Worm (Caenorhabditis elegans): Measurements from ENCODE around the gene ipla-3.
A peak's percentile ranks its signal among the peaks of the same experiment; 100 is the strongest.
"Not testable (repeated sequence)": the region's sequence is repeated elsewhere in the genome, so short reads cannot be mapped to it uniquely, and the experiment has no call there.

ipla-3 gene

DNA sequence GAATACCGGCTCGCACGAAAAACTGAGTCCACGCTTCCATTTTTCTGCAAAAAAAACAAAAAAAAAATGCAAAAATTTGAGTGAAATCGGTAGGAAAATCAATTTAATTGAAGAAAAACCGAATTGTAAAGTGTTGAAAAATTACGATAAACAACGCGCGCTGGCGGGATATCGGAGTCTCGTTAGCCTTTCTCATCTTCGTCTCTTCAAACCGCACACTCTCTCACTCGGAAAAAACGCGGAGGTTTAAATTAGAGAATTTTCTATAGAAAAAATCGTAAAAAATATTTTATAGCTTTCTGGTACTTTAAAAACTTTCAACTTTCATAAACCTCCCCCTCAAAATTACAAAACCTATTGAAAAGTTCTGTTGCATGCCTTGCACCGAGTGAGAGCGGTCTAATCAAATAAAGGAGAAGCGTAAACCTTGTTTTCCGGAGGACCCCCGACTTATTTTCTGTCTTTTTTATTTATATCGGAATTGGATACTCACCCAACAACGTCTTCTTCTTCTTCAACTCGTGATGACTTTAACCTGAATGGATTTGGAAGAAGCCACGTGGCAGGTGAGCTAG is 25.0 kb downstream of the ipla-3 start, which contains the start of the genes F53F8.5 and F53F8.6 (continued):
- TF ChIP-seq nhr-11 (tag; optimal IDR thresholded peaks at IDR 0.05) (peak; percentile 21), lin-35 (GFP tag; optimal IDR thresholded peaks at IDR 0.05) (peak; percentile 90 to 95), aly-2 (tag; optimal IDR thresholded peaks at IDR 0.05) (no peak), mef-2 (tag; optimal IDR thresholded peaks at IDR 0.05) (no peak), nhr-90 (tag; optimal IDR thresholded peaks at IDR 0.05; ENCODE audit: poor library complexity) (peak; percentile 71), rnt-1 (tag; optimal IDR thresholded peaks at IDR 0.05) (peak; percentile 70), egl-27 (tag; optimal IDR thresholded peaks at IDR 0.05) (no peak), ceh-8 (GFP tag; optimal IDR thresholded peaks at IDR 0.05) (no peak), mdl-1 (tag; optimal IDR thresholded peaks at IDR 0.05) (peak in 1 of 2 experiments; percentile 50), nhr-77 (tag; optimal IDR thresholded peaks at IDR 0.05) (peak; percentile 3), nhr-28 (tag; optimal IDR thresholded peaks at IDR 0.05) (no peak), nhr-12 (tag; optimal IDR thresholded peaks at IDR 0.05) (no peak), C34B4.2 (tag; optimal IDR thresholded peaks at IDR 0.05) (no peak), nhr-85 (tag) (peak; percentile 50), fkh-8 (tag; optimal IDR thresholded peaks at IDR 0.05) (no peak), unc-86 (tag; optimal IDR thresholded peaks at IDR 0.05) (peak; percentile 53), nhr-84 (tag; optimal IDR thresholded peaks at IDR 0.05) (no peak), skn-1 (tag; optimal IDR thresholded peaks at IDR 0.05) (peak; percentile 60), sptf-1 (tag; optimal IDR thresholded peaks at IDR 0.05) (no peak), unc-130 (tag; optimal IDR thresholded peaks at IDR 0.05) (peak; percentile 44), ceh-88 (GFP tag; IDR thresholded peaks at IDR 0.05) (no peak), fos-1 (tag; optimal IDR thresholded peaks at IDR 0.05) (peak; percentile 20), nhr-19 (GFP tag; conservative IDR thresholded peaks at IDR 0.05) (peak; percentile 62), C16A3.4 (tag; optimal IDR thresholded peaks at IDR 0.05) (peak; percentile 11), pag-3 (tag; optimal IDR thresholded peaks at IDR 0.05; ENCODE audit: borderline replicate concordance, insufficient read depth) (no peak), mep-1 (tag; optimal IDR thresholded peaks at IDR 0.05) (peak; percentile 62), nhr-20 (tag; optimal IDR thresholded peaks at IDR 0.05) (peak; percentile 58), ets-5 (GFP tag; IDR thresholded peaks at IDR 0.05) (no peak), lin-14 (GFP tag; optimal IDR thresholded peaks at IDR 0.05) (peak; percentile 55), C04F5.9 (tag; optimal IDR thresholded peaks at IDR 0.05) (no peak)

ce11 chrV:20698837-20699236 is 30.2 kb downstream of the ipla-3 start:
- TF ChIP-seq lin-14 (GFP tag; optimal IDR thresholded peaks at IDR 0.05) (peak; percentile 2), nhr-19 (GFP tag; conservative IDR thresholded peaks at IDR 0.05) (peak; percentile 37), snpc-4 (tag; optimal IDR thresholded peaks at IDR 0.05) (peak; percentile 91), nhr-71 (tag; optimal IDR thresholded peaks at IDR 0.05) (peak; percentile 34), efl-1 (GFP tag; optimal IDR thresholded peaks at IDR 0.05 in 1 of 2) (peak in 1 of 2 experiments; percentile 78), nhr-47 (tag; optimal IDR thresholded peaks at IDR 0.05) (peak; percentile 37)
- not testable (repeated sequence) for TF ChIP-seq efl-1 (optimal IDR thresholded peaks at IDR 0.05)

DNA sequence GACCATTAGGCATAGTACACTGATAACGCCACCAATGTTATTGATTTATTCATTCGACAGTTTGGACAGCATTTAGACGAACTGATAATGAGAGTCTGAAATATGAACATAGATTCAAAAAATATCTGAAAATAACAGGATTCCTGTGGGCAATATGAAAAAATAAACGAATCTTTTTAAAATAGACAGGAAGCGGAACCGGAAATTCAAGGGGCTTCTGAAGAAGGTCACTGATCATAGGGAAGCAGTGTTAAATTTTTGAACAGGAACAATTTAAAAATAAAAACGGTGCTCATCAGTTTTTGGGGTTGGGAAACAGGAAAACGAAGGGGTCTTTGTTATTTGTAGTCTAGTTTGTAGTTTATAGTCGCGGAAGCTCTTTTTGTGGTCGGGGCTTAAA is 30.8 kb downstream of the ipla-3 start, which contains the start of gene F53F8.7:
TSS of gene F53F8.7 (minus strand) at position 101 of the 400 bp plus-strand sequence.
- TF ChIP-seq xbp-1 (tag; optimal IDR thresholded peaks at IDR 0.05) (no peak), Y116A8C.19 (tag; optimal IDR thresholded peaks at IDR 0.05; ENCODE audit: borderline replicate concordance) (no peak), fkh-4 (tag; optimal IDR thresholded peaks at IDR 0.05; ENCODE audit: borderline replicate concordance) (no peak), mab-9 (GFP tag; IDR thresholded peaks at IDR 0.05) (no peak), snu-23 (GFP tag; optimal IDR thresholded peaks at IDR 0.05) (no peak), pag-3 (tag; optimal IDR thresholded peaks at IDR 0.05; ENCODE audit: borderline replicate concordance, insufficient read depth) (no peak), tlp-1 (tag; optimal IDR thresholded peaks at IDR 0.05) (no peak), pax-3 (tag; optimal IDR thresholded peaks at IDR 0.05) (no peak), ceh-88 (GFP tag; IDR thresholded peaks at IDR 0.05) (no peak), nhr-28 (tag; optimal IDR thresholded peaks at IDR 0.05) (no peak), ceh-8 (GFP tag; optimal IDR thresholded peaks at IDR 0.05) (no peak), nhr-84 (tag; optimal IDR thresholded peaks at IDR 0.05) (no peak), efl-1 (optimal IDR thresholded peaks at IDR 0.05) (no peak), efl-1 (GFP tag; optimal IDR thresholded peaks at IDR 0.05 in 1 of 2) (no peak), C34B4.2 (tag; optimal IDR thresholded peaks at IDR 0.05) (no peak), aly-2 (tag; optimal IDR thresholded peaks at IDR 0.05) (no peak), nhr-20 (tag; optimal IDR thresholded peaks at IDR 0.05) (no peak), rnt-1 (tag; optimal IDR thresholded peaks at IDR 0.05) (no peak), tbx-2 (tag; optimal IDR thresholded peaks at IDR 0.05) (no peak)
